Worm (Caenorhabditis elegans) whole organism, early embryonic: Measurements from ENCODE around the gene F38B6.7.

ENCODE experiments used
- ceh-36 ChIP-seq: sonication (generic microtip); optimal IDR thresholded peaks from 2 replicates; lab custom pipeline; 2016; ENCODE audit warnings: missing genetic modification characterization, inconsistent platforms, missing compliant biosample characterization
- hmg-4 ChIP-seq: fragments of 200-800 bp; sonication (Bioruptor generic); optimal IDR thresholded peaks from 2 replicates; lab custom pipeline; 2018; ENCODE audit warnings: mild to moderate bottlenecking, missing genetic modification characterization, missing compliant biosample characterization
- hnd-1 ChIP-seq: sonication (generic microtip); optimal IDR thresholded peaks from 2 replicates; lab custom pipeline; 2016; ENCODE audit warnings: missing genetic modification characterization, missing compliant biosample characterization
- tra-4 ChIP-seq: sonication (generic microtip); optimal IDR thresholded peaks from 2 replicates; lab custom pipeline; 2017; ENCODE audit warnings: missing genetic modification characterization, missing compliant biosample characterization

ce11 chrX:6740282-6740982 is 42.3 kb upstream of the F38B6.7 start:
- TF ChIP-seq ceh-36 = no peak
- TF ChIP-seq tra-4 = no peak
- peak; percentile 33 for TF ChIP-seq hmg-4 (GFP tag; lab: Kevin White, UChicago)
- no peak for TF ChIP-seq hnd-1
